Worm (Caenorhabditis elegans) whole organism, L2 larva: ENCODE data around the gene cyp-13A11.

ENCODE experiments used
- C34F6.9 ChIP-seq: fragments of 150-350 bp; optimal IDR thresholded peaks from 2 replicates; lab custom pipeline; 2014; ENCODE audit warnings: missing biosample characterization, missing genetic modification characterization
- F13H6.1 ChIP-seq: sonication (generic microtip); optimal IDR thresholded peaks from 2 replicates; lab custom pipeline; 2016; ENCODE audit warnings: missing genetic modification characterization, missing compliant biosample characterization
- blmp-1 ChIP-seq: sonication (generic microtip); optimal IDR thresholded peaks from 2 replicates; lab custom pipeline; 2017; ENCODE audit warnings: missing genetic modification characterization, mild to moderate bottlenecking, missing compliant biosample characterization, antibody characterized with exemption, moderate library complexity; ENCODE audit not compliant: insufficient read depth
- ceh-16 ChIP-seq: fragments of 150-350 bp; optimal IDR thresholded peaks from 2 replicates; lab custom pipeline; 2014; ENCODE audit warnings: missing biosample characterization, missing genetic modification characterization
- ceh-82 ChIP-seq: fragments of 150-350 bp; optimal IDR thresholded peaks from 2 replicates; lab custom pipeline; 2014; ENCODE audit warnings: missing biosample characterization, missing genetic modification characterization
- crh-2 ChIP-seq: sonication (generic microtip); optimal IDR thresholded peaks from 2 replicates; lab custom pipeline; 2017; ENCODE audit warnings: missing biosample characterization, missing genetic modification characterization
- elt-1 ChIP-seq: fragments of 150-350 bp; optimal IDR thresholded peaks from 2 replicates; lab custom pipeline; 2014; ENCODE audit warnings: missing biosample characterization, missing genetic modification characterization
- fos-1 ChIP-seq: fragments of 150-350 bp; optimal IDR thresholded peaks from 2 replicates; lab custom pipeline; 2014; ENCODE audit warnings: missing biosample characterization, missing genetic modification characterization
- lin-13 ChIP-seq: fragments of 150-350 bp; optimal IDR thresholded peaks from 2 replicates; lab custom pipeline; 2014; ENCODE audit warnings: missing biosample characterization, missing genetic modification reagents, missing genetic modification characterization
- lin-39 ChIP-seq: fragments of 150-350 bp; optimal IDR thresholded peaks from 2 replicates; lab custom pipeline; 2014; ENCODE audit warnings: missing biosample characterization, missing genetic modification reagents, missing genetic modification characterization
- lsy-2 ChIP-seq, 2 experiments: fragments of 150-350 bp in 1 of 2; sonication (generic microtip) in 1 of 2; optimal IDR thresholded peaks; 2 replicates each; lab custom pipeline; 2014 to 2017; ENCODE audit warnings: missing biosample characterization in 2 of 2, missing genetic modification characterization in 2 of 2
- mdl-1 ChIP-seq, 2 experiments: fragments of 150-350 bp in 1 of 2; sonication (generic microtip) in 1 of 2; optimal IDR thresholded peaks; 2 replicates each; lab custom pipeline; 2017; ENCODE audit warnings: missing biosample characterization in 2 of 2, missing genetic modification characterization in 2 of 2
- nhr-12 ChIP-seq: fragments of 150-350 bp; optimal IDR thresholded peaks from 2 replicates; lab custom pipeline; 2014; ENCODE audit warnings: missing biosample characterization, missing genetic modification characterization
- nhr-21 ChIP-seq: fragments of 150-350 bp; optimal IDR thresholded peaks from 2 replicates; lab custom pipeline; 2014; ENCODE audit warnings: missing biosample characterization, missing genetic modification characterization
- nhr-25 ChIP-seq: fragments of 150-350 bp; sonication (generic microtip); optimal IDR thresholded peaks from 3 replicates; lab custom pipeline; 2014; ENCODE audit warnings: missing biosample characterization, missing genetic modification characterization
- nhr-6 ChIP-seq: fragments of 150-350 bp; optimal IDR thresholded peaks from 2 replicates; lab custom pipeline; 2014; ENCODE audit warnings: missing biosample characterization, missing genetic modification characterization
- nhr-77 ChIP-seq: fragments of 150-350 bp; optimal IDR thresholded peaks from 2 replicates; lab custom pipeline; 2014; ENCODE audit warnings: missing biosample characterization, missing genetic modification characterization
- peb-1 ChIP-seq: fragments of 150-350 bp; optimal IDR thresholded peaks from 2 replicates; lab custom pipeline; 2014; ENCODE audit warnings: missing biosample characterization, missing genetic modification characterization
- sem-4 ChIP-seq: fragments of 150-350 bp; optimal IDR thresholded peaks from 2 replicates; lab custom pipeline; 2014; ENCODE audit warnings: missing biosample characterization, missing genetic modification reagents, missing genetic modification characterization
- skn-1 ChIP-seq: sonication (generic microtip); optimal IDR thresholded peaks from 2 replicates; lab custom pipeline; 2017; ENCODE audit warnings: missing biosample characterization, missing genetic modification characterization
- sma-3 ChIP-seq: sonication (generic microtip); optimal IDR thresholded peaks from 2 replicates; lab custom pipeline; 2016; ENCODE audit warnings: missing genetic modification reagents, missing genetic modification characterization, missing compliant biosample characterization
- sma-9 ChIP-seq, 2 experiments: fragments of 150-350 bp in 1 of 2; sonication (generic microtip) in 1 of 2; optimal IDR thresholded peaks; 2 replicates each; lab custom pipeline; 2014 to 2016; ENCODE audit warnings: missing genetic modification characterization in 2 of 2, mild to moderate bottlenecking in 1 of 2, missing biosample characterization in 1 of 2, missing compliant biosample characterization in 1 of 2, missing genetic modification reagents in 1 of 2, moderate library complexity in 1 of 2
- snpc-4 ChIP-seq: fragments of 150-350 bp; optimal IDR thresholded peaks from 2 replicates; lab custom pipeline; 2014; ENCODE audit warnings: missing biosample characterization, missing genetic modification characterization
- unc-55 ChIP-seq: fragments of 150-350 bp; sonication (generic microtip); optimal IDR thresholded peaks from 3 replicates; lab custom pipeline; 2014; ENCODE audit warnings: missing biosample characterization, missing genetic modification reagents, missing genetic modification characterization

Gene cyp-13A11

DNA sequence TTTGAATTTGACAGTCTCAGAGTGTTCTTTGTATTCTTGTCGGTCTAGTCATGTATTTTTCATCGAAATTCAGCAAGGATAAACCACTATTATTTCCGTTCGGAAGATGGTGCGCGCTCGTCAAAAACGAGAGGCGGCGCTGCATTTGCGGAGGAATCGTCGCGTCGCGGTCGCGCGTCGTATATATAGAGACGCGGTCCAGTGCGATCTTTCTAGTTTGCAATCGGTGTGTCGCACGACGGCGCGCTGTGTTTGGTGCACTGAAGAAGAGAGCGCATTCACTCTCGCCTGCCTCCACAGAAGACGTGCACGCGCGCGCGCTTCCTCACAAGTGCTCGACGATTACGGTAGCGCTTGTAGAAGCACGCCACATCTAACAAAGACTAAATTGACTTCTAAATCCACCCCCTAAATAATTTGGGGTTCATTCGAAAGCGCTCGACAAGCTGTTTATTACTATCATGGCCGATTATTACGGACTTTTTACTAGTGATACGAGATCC is 49.8 kb downstream of the cyp-13A11 start, which contains the start of gene Y39E4B.6 (continued):
- peak; percentile 5 for TF ChIP-seq lin-39 (tag; lab: Kevin White, UChicago)
- TF ChIP-seq sma-9 (GFP tag; optimal IDR thresholded peaks at IDR 0.05; lab: Kevin White, UChicago) = peak; percentile 90
- no peak for TF ChIP-seq sma-9 (tag; optimal IDR thresholded peaks at IDR 0.05; lab: Kevin White, UChicago)
- TF ChIP-seq elt-1 = no peak
- peak; percentile 62 for TF ChIP-seq ceh-16 (tag; lab: Kevin White, UChicago)
- no peak for TF ChIP-seq peb-1
- peak; percentile 98 for TF ChIP-seq F13H6.1 (tag; lab: Kevin White, UChicago)
- TF ChIP-seq sma-3 (GFP tag; lab: Kevin White, UChicago) = peak; percentile 98
- peak; percentile 98 for TF ChIP-seq sem-4 (tag; lab: Kevin White, UChicago)
- TF ChIP-seq skn-1 (tag; lab: Kevin White, UChicago) = peak; percentile 77

DNA sequence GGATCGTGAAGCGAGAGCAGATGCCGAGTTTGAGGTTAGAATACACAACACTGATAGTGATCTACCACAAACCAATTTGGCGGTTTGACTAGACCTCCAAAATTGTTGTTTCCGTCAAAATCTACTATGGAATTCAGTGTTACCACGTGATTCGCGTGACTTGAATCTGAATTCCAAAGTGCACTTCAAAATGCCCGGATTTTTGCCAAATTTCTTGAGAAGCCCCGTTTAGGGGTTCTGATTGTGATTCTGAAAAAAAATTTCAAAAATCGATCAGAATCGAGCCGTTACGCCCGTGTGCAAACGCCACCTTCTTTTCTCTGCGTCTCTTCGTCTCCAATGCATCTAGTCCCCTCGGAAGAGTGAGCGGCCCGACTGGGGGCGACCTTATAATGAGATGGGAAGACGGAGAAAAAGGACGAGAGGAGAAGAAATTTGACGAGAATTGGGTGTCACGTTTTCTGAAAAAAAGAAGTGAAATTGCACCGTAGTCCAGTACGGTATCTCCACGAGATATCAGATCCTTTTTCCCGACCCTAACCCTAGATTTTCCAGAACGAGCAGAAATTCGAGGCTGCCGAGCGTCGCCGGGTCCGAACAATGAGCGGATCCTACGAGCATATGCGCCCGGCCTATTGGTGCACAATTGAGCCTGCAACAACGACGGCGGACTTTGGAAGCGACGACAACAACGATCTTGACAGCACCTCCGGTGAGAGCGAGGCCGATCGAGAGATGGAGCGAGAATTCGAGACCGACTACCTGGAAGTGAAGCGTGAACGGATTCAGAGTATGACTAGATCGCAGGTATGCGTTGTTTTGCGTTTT is 50.8 kb downstream of the cyp-13A11 start:
- TF ChIP-seq crh-2 (tag; lab: Kevin White, UChicago) = peak; percentile 30
- no peak for TF ChIP-seq nhr-12 (tag; lab: Kevin White, UChicago)
- no peak for TF ChIP-seq nhr-77
- TF ChIP-seq sma-3 (GFP tag; lab: Kevin White, UChicago) = no peak
- TF ChIP-seq nhr-25 (tag; lab: Kevin White, UChicago) = peak; percentile 41
- peak; percentile 5 for TF ChIP-seq F13H6.1 (tag; lab: Kevin White, UChicago)
- TF ChIP-seq snpc-4 (tag; lab: Kevin White, UChicago) = no peak
- TF ChIP-seq fos-1 (tag; lab: Kevin White, UChicago) = no peak
- no peak for TF ChIP-seq ceh-82 (tag; lab: Kevin White, UChicago)
- TF ChIP-seq sem-4 (tag; lab: Kevin White, UChicago) = peak; percentile 81
- no peak for TF ChIP-seq elt-1
- TF ChIP-seq nhr-21 = peak; percentile 48
- peak; percentile 11 for TF ChIP-seq blmp-1
- TF ChIP-seq nhr-6 (tag; lab: Kevin White, UChicago) = no peak
- peak; percentile 2 for TF ChIP-seq unc-55 (GFP tag; lab: Kevin White, UChicago)
- peak; percentile 33 for TF ChIP-seq sma-9 (GFP tag; optimal IDR thresholded peaks at IDR 0.05; lab: Kevin White, UChicago)
- no peak for TF ChIP-seq sma-9 (tag; optimal IDR thresholded peaks at IDR 0.05; lab: Kevin White, UChicago)
- TF ChIP-seq lsy-2 (tag; optimal IDR thresholded peaks at IDR 0.05; lab: Kevin White, UChicago) = peak in 1 of 2 experiments; percentile 58
- TF ChIP-seq mdl-1 (tag; optimal IDR thresholded peaks at IDR 0.05; lab: Kevin White, UChicago) = peak in 1 of 2 experiments; percentile 14
- no peak for TF ChIP-seq skn-1 (tag; lab: Kevin White, UChicago)
- TF ChIP-seq lin-13 (GFP tag; lab: Kevin White, UChicago) = peak; percentile 10
- peak; percentile 23 for TF ChIP-seq C34F6.9 (tag; lab: Kevin White, UChicago)
